Worm (Caenorhabditis elegans) whole organism, midembryonic: ENCODE data around the gene C01G12.13.

Experiments used
- T22C8.4 ChIP-seq: fragments of 200-800 bp; sonication (Bioruptor generic); IDR thresholded peaks from 2 replicates; pipeline ENCODE4 v1.3.6; 2022; ENCODE audit warnings: missing genetic modification characterization, missing compliant biosample characterization
- cog-1 ChIP-seq: sonication (generic microtip); optimal IDR thresholded peaks from 2 replicates; lab custom pipeline; 2016; ENCODE audit warnings: missing genetic modification characterization, missing compliant biosample characterization
- flt-1 ChIP-seq: fragments of 200-800 bp; sonication (Bioruptor generic); IDR thresholded peaks from 2 replicates; pipeline ENCODE4 v1.3.6; 2022; ENCODE audit warnings: missing genetic modification characterization, missing compliant biosample characterization
- klf-2 ChIP-seq: fragments of 200-800 bp; sonication (Bioruptor generic); conservative IDR thresholded peaks from 2 replicates; pipeline ENCODE4 v1.3.6; 2022; ENCODE audit warnings: missing genetic modification reagents, missing genetic modification characterization, missing compliant biosample characterization
- med-1 ChIP-seq: sonication (generic microtip); optimal IDR thresholded peaks from 2 replicates; lab custom pipeline; 2017; ENCODE audit warnings: missing genetic modification characterization, mild to moderate bottlenecking, missing compliant biosample characterization, antibody characterized with exemption, missing genetic modification reagents; ENCODE audit not compliant: insufficient read depth
- ref-1 ChIP-seq: fragments of 200-800 bp; sonication (Bioruptor generic); conservative IDR thresholded peaks from 2 replicates; pipeline ENCODE4 v1.3.6; 2022; ENCODE audit warnings: missing genetic modification reagents, missing genetic modification characterization, missing compliant biosample characterization
- tab-1 ChIP-seq: fragments of 200-800 bp; sonication (Bioruptor generic); IDR thresholded peaks from 2 replicates; pipeline ENCODE4 v1.3.6; 2022; ENCODE audit warnings: missing genetic modification characterization, missing compliant biosample characterization
- ztf-23 ChIP-seq: fragments of 200-800 bp; sonication (Bioruptor generic); IDR thresholded peaks from 2 replicates; pipeline ENCODE4 v1.3.6; 2022; ENCODE audit warnings: missing genetic modification reagents, missing genetic modification characterization, missing compliant biosample characterization
- ztf-29 ChIP-seq: fragments of 200-800 bp; sonication (Bioruptor generic); IDR thresholded peaks from 2 replicates; pipeline ENCODE4 v1.3.6; 2022; ENCODE audit warnings: missing genetic modification reagents, missing genetic modification characterization, missing compliant biosample characterization

The C01G12.13 gene

ce11 chrII:14602735-14603134 is 26.2 kb downstream of the C01G12.13 start:
- TF ChIP-seq ztf-29 (GFP tag; lab: Robert Waterston, UW) (no peak), flt-1 (no peak), tab-1 (GFP tag; lab: Robert Waterston, UW) (no peak), klf-2 (no peak), cog-1 (tag; lab: Kevin White, UChicago) (no peak), ztf-23 (GFP tag; lab: Robert Waterston, UW) (no peak), med-1 (GFP tag; lab: Kevin White, UChicago) (no peak), ref-1 (no peak), T22C8.4 (GFP tag; lab: Robert Waterston, UW) (no peak)

DNA sequence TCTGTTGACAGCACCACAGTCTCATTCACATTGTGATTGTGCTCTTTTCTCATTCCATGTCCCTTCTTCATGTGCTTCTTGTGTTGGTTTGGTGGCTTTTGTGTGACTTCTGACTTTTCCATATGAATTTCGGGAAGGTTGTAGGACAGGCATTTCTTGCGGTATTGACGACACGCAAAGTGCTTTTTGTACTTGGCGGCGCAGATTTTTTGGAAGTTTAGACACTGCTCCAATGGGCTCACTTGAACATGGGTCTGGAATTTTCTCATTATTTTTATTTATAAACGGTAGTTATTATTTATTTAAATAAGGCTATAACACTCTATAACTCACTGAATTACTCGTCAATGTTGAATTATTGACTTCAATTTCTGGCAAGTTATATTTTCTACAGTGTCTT is 27.7 kb downstream of the C01G12.13 start:
- TF ChIP-seq cog-1 (tag; lab: Kevin White, UChicago), result no peak
- TF ChIP-seq T22C8.4 (GFP tag; lab: Robert Waterston, UW), result no peak
- TF ChIP-seq ztf-23 (GFP tag; lab: Robert Waterston, UW), result no peak
- no peak for TF ChIP-seq ztf-29 (GFP tag; lab: Robert Waterston, UW)
- TF ChIP-seq med-1 (GFP tag; lab: Kevin White, UChicago), result no peak
- no peak for TF ChIP-seq klf-2
- no peak for TF ChIP-seq flt-1
- no peak for TF ChIP-seq tab-1 (GFP tag; lab: Robert Waterston, UW)
- no peak for TF ChIP-seq ref-1

DNA sequence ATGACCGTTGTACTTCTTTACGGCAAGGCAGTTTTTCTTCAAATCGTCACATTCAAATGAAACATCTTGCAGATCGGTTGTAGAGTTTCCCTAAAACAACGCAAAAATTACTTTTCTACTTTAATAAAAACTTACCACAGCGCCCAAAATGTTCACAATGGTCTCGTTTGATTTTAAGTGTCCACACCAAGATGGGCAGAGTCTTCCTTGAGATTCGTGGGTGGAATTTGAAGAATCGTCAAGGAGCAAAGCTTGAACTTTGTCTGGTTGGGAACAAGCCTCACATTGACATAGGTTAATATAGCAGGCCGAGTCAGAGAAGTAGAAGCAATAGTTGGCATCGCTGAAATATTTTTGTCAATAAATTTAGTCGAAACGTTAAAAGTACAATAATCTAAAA is 28.5 kb downstream of the C01G12.13 start:
- TF ChIP-seq tab-1 (GFP tag; lab: Robert Waterston, UW), result no peak
- no peak for TF ChIP-seq T22C8.4 (GFP tag; lab: Robert Waterston, UW)
- no peak for TF ChIP-seq ref-1

ce11 chrII:14605479-14605878 is 28.9 kb downstream of the C01G12.13 start, which contains the start of gene F19H8.2:
Gene F19H8.2, minus strand, starts transcription at chrII:14605869.
- TF ChIP-seq ztf-29 (GFP tag; lab: Robert Waterston, UW) (no peak), med-1 (GFP tag; lab: Kevin White, UChicago) (no peak), T22C8.4 (GFP tag; lab: Robert Waterston, UW) (no peak), tab-1 (GFP tag; lab: Robert Waterston, UW) (no peak), flt-1 (no peak), cog-1 (tag; lab: Kevin White, UChicago) (no peak), klf-2 (no peak), ref-1 (no peak)

ce11 chrII:14606172-14606571 is 29.6 kb downstream of the C01G12.13 start, which contains the start of gene arl-3:
Gene arl-3, plus strand, starts transcription at chrII:14606472.
- TF ChIP-seq cog-1 (tag; lab: Kevin White, UChicago), result no peak
- no peak for TF ChIP-seq tab-1 (GFP tag; lab: Robert Waterston, UW)
- no peak for TF ChIP-seq klf-2

- no peak for TF ChIP-seq cog-1 (tag; lab: Kevin White, UChicago)
These were observed 32.0 kb downstream of the C01G12.13 start for ce11 chrII:14608508-14608907.

DNA sequence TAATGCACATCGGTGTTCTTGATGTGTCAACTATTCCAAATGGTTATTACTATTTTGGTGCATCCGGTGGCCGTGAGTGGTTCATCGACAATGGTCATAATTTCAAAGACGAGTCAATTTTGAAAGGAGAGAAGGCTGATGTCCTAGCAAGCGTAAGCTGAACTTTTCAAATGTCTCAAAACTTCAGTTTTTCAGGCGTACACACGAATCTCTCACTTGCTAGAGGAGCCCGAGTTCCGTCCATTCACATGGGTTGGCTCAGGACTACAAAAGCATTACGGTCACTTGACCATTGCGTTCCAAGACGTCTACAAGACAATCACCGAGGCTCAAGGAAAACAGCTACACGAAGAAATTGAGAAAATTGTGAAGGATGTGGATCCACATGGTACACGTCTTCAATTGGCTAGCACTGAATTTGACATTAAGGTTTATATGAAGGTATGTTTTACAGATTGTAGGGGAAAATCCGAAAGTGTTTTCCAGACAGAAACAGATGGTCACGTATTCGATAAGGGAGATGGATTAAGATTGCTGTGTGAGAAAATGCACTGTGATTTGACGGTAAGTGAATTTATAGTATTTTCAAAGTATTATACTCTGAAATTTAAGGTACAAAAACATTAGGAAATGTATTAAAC is 32.9 kb downstream of the C01G12.13 start:
- no peak for TF ChIP-seq ref-1

- TF ChIP-seq tab-1 (GFP tag; lab: Robert Waterston, UW), result no peak
- TF ChIP-seq flt-1, result no peak
- no peak for TF ChIP-seq ztf-29 (GFP tag; lab: Robert Waterston, UW)
- TF ChIP-seq T22C8.4 (GFP tag; lab: Robert Waterston, UW), result no peak
- no peak for TF ChIP-seq ref-1
- TF ChIP-seq klf-2, result no peak
- TF ChIP-seq med-1 (GFP tag; lab: Kevin White, UChicago), result no peak
- TF ChIP-seq ztf-23 (GFP tag; lab: Robert Waterston, UW), result no peak
- TF ChIP-seq cog-1 (tag; lab: Kevin White, UChicago), result no peak
These were observed 34.1 kb downstream of the C01G12.13 start for ce11 chrII:14610492-14611142.

DNA sequence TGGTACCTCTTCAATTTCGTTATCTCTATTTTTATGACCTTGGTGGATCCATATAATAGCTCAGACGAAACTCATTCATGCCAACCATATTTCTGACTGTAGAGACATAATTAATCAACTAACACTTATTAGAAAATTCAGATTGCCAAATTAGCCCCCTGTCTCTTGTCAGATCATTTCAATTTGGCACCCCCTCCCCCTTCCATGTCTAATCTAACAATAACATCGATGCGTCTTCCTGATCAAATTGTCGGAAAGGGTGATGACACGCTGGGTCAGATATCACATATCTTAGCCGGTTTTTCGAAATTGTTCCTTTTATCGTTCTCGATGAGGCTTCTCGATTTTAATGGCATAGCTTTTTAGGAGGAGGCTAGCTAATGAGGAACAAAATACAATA is 34.8 kb downstream of the C01G12.13 start:
- TF ChIP-seq ztf-29 (GFP tag; lab: Robert Waterston, UW) (no peak), ztf-23 (GFP tag; lab: Robert Waterston, UW) (no peak), klf-2 (no peak), T22C8.4 (GFP tag; lab: Robert Waterston, UW) (no peak), cog-1 (tag; lab: Kevin White, UChicago) (no peak), flt-1 (no peak), med-1 (GFP tag; lab: Kevin White, UChicago) (no peak), tab-1 (GFP tag; lab: Robert Waterston, UW) (no peak), ref-1 (no peak)

DNA sequence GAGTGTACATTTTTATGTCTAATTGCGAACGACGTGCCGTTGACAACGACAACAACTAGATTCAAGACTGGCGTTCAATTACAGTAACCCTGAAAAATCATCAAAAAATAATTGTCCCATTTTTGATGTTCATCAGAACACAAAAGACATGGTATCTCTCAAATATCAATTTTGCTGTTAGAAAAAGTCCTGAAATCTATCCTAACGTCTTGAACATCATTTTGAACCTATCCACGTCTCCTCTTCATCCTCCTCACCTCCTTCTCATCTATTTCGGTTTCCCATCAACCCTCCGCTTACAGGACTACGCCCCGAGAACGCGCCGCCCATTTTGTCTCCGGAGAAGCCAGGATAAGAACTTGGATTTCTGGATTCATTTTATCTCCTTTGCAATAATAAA is 39.2 kb downstream of the C01G12.13 start, which contains the start of gene mltn-9:
Gene mltn-9, plus strand, starts transcription at position 301 of the 400 bp plus-strand sequence.
- TF ChIP-seq cog-1 (tag; lab: Kevin White, UChicago), result no peak

ce11 chrII:14616402-14616801 is 39.9 kb downstream of the C01G12.13 start:
- TF ChIP-seq ztf-23 (GFP tag; lab: Robert Waterston, UW), result no peak
- TF ChIP-seq ztf-29 (GFP tag; lab: Robert Waterston, UW), result no peak
- TF ChIP-seq cog-1 (tag; lab: Kevin White, UChicago), result no peak
- no peak for TF ChIP-seq med-1 (GFP tag; lab: Kevin White, UChicago)
- no peak for TF ChIP-seq tab-1 (GFP tag; lab: Robert Waterston, UW)
- no peak for TF ChIP-seq T22C8.4 (GFP tag; lab: Robert Waterston, UW)
- TF ChIP-seq klf-2, result no peak
